Fruit fly (Drosophila melanogaster) whole organism, embryonic: ENCODE data around the gene Shc.
A peak's percentile ranks its signal among the peaks of the same experiment; 100 is the strongest.

ENCODE experiments used
- CG11247 ChIP-seq: fragments of 200-800 bp; sonication (Bioruptor generic); IDR thresholded peaks from 2 replicates; pipeline ENCODE4 v1.3.6; 2022; ENCODE audit warnings: missing biosample characterization, missing genetic modification characterization
- CG11695 ChIP-seq: fragments of 200-800 bp; sonication (Bioruptor generic); IDR thresholded peaks from 3 replicates; pipeline ENCODE4 v1.3.6; 2022; ENCODE audit warnings: missing biosample characterization, missing genetic modification characterization
- CG11723 ChIP-seq: fragments of 200-800 bp; sonication (Bioruptor generic); optimal IDR thresholded peaks from 2 replicates; lab custom pipeline; 2017; ENCODE audit warnings: missing biosample characterization, mild to moderate bottlenecking, missing genetic modification characterization
- CG12219 ChIP-seq: fragments of 200-800 bp; sonication (Bioruptor generic); optimal IDR thresholded peaks from 3 replicates; lab custom pipeline; 2018; ENCODE audit warnings: missing biosample characterization, mild to moderate bottlenecking, missing genetic modification characterization
- CG12299 ChIP-seq: fragments of 200-800 bp; sonication (Bioruptor generic); optimal IDR thresholded peaks from 2 replicates; lab custom pipeline; 2018; ENCODE audit warnings: missing biosample characterization, mild to moderate bottlenecking, missing genetic modification characterization
- CG12769 ChIP-seq: fragments of 200-800 bp; sonication (Bioruptor generic); optimal IDR thresholded peaks from 2 replicates; lab custom pipeline; 2019; ENCODE audit warnings: missing biosample characterization, mild to moderate bottlenecking, missing genetic modification characterization, moderate library complexity
- CG15011 ChIP-seq: fragments of 200-800 bp; sonication (Bioruptor generic); optimal IDR thresholded peaks from 3 replicates; lab custom pipeline; 2018; ENCODE audit warnings: missing biosample characterization, mild to moderate bottlenecking, missing genetic modification characterization
- CG18764 ChIP-seq: fragments of 200-800 bp; sonication (Bioruptor generic); optimal IDR thresholded peaks from 3 replicates; lab custom pipeline; 2016; ENCODE audit warnings: missing biosample characterization, missing genetic modification characterization
- CG2116 ChIP-seq: fragments of 200-800 bp; sonication (Bioruptor generic); optimal IDR thresholded peaks from 3 replicates; lab custom pipeline; 2018; ENCODE audit warnings: missing biosample characterization, mild to moderate bottlenecking, missing genetic modification characterization
- CG30020 ChIP-seq: fragments of 200-800 bp; optimal IDR thresholded peaks from 2 replicates; lab custom pipeline; 2019; ENCODE audit warnings: missing biosample characterization, mild to moderate bottlenecking, missing genetic modification characterization, moderate library complexity
- CG31224 ChIP-seq: fragments of 200-800 bp; sonication (Bioruptor generic); IDR thresholded peaks from 2 replicates; pipeline ENCODE4 v1.3.6; 2022; ENCODE audit warnings: missing biosample characterization, missing genetic modification characterization
- CG43689 ChIP-seq: fragments of 200-800 bp; sonication (Bioruptor generic); IDR thresholded peaks from 2 replicates; pipeline ENCODE4 v1.3.6; 2022; ENCODE audit warnings: missing biosample characterization, missing genetic modification characterization
- CG4617 ChIP-seq: fragments of 200-800 bp; sonication (Bioruptor generic); optimal IDR thresholded peaks from 3 replicates; lab custom pipeline; 2016; ENCODE audit warnings: missing biosample characterization, missing genetic modification characterization, borderline replicate concordance
- CG4707 ChIP-seq: fragments of 200-800 bp; sonication (Bioruptor generic); optimal IDR thresholded peaks from 2 replicates; lab custom pipeline; 2018; ENCODE audit warnings: missing biosample characterization, mild to moderate bottlenecking, missing genetic modification characterization, moderate library complexity
- CG5180 ChIP-seq: fragments of 200-800 bp; sonication (Bioruptor generic); optimal IDR thresholded peaks from 3 replicates; lab custom pipeline; 2017; ENCODE audit warnings: missing biosample characterization, missing genetic modification characterization, mild to moderate bottlenecking, moderate library complexity, missing genetic modification reagents
- CG8281 ChIP-seq: fragments of 200-800 bp; sonication (Bioruptor generic); optimal IDR thresholded peaks from 2 replicates; lab custom pipeline; 2018; ENCODE audit warnings: missing biosample characterization, mild to moderate bottlenecking, missing genetic modification characterization, moderate library complexity
- Dad ChIP-seq: fragments of 200-800 bp; sonication (Bioruptor generic); optimal IDR thresholded peaks from 3 replicates; lab custom pipeline; 2016; ENCODE audit warnings: missing biosample characterization, missing genetic modification characterization
- Dbx ChIP-seq: fragments of 200-800 bp; sonication (Bioruptor generic); IDR thresholded peaks from 3 replicates; pipeline ENCODE4 v1.3.6; 2022; ENCODE audit warnings: missing biosample characterization, missing genetic modification characterization
- Dip3 ChIP-seq: fragments of 200-800 bp; sonication (Bioruptor generic); optimal IDR thresholded peaks from 3 replicates; lab custom pipeline; 2016; ENCODE audit warnings: missing biosample characterization, missing genetic modification characterization
- Hr3 ChIP-seq: fragments of 200-800 bp; sonication (Bioruptor generic); optimal IDR thresholded peaks from 3 replicates; lab custom pipeline; 2016; ENCODE audit warnings: missing biosample characterization, missing genetic modification characterization
- Lim3 ChIP-seq: fragments of 200-800 bp; sonication (Bioruptor generic); IDR thresholded peaks from 2 replicates; pipeline ENCODE4 v1.3.6; 2022; ENCODE audit warnings: missing biosample characterization, missing genetic modification characterization
- Med ChIP-seq: fragments of 200-800 bp; sonication (Bioruptor generic); peaks from one replicate; lab custom pipeline; 2016; ENCODE audit warnings: missing biosample characterization, missing genetic modification characterization, mild to moderate bottlenecking, inconsistent platforms, moderate library complexity
- NFAT ChIP-seq: fragments of 200-800 bp; sonication (Bioruptor generic); IDR thresholded peaks from 2 replicates; pipeline ENCODE4 v1.3.6; 2022; ENCODE audit warnings: missing biosample characterization, missing genetic modification characterization
- Nf-YA ChIP-seq: fragments of 200-800 bp; sonication (Bioruptor generic); IDR thresholded peaks from 2 replicates; pipeline ENCODE4 v1.3.6; 2022; ENCODE audit warnings: missing biosample characterization, missing genetic modification characterization
- Side ChIP-seq: fragments of 200-800 bp; sonication (Bioruptor generic); optimal IDR thresholded peaks from 2 replicates; lab custom pipeline; 2016; ENCODE audit warnings: missing biosample characterization, missing genetic modification characterization
- Sry-δ ChIP-seq: fragments of 200-800 bp; sonication (Bioruptor generic); optimal IDR thresholded peaks from 2 replicates; lab custom pipeline; 2016; ENCODE audit warnings: missing biosample characterization, missing genetic modification characterization
- Trl ChIP-seq, 3 experiments: fragments of >200 bp in 2 of 3; fragments of 200-800 bp in 1 of 3; sonication (Bioruptor generic) in 1 of 3; optimal IDR thresholded peaks; 2 replicates in 1 of 3; 3 replicates in 2 of 3; lab custom pipeline; 2016 to 2017; ENCODE audit warnings: missing biosample characterization in 1 of 3, missing genetic modification characterization in 1 of 3
- Usf ChIP-seq: fragments of 200-800 bp; sonication (Bioruptor generic); optimal IDR thresholded peaks from 2 replicates; lab custom pipeline; 2017; ENCODE audit warnings: missing genotype, missing biosample characterization, missing genetic modification characterization
- Vsx1 ChIP-seq: fragments of 200-800 bp; sonication (Bioruptor generic); optimal IDR thresholded peaks from 2 replicates; lab custom pipeline; 2017; ENCODE audit warnings: missing biosample characterization, mild to moderate bottlenecking, missing genetic modification characterization, missing genetic modification reagents
- YL-1 ChIP-seq: fragments of 200-800 bp; sonication (Bioruptor generic); optimal IDR thresholded peaks from 3 replicates; lab custom pipeline; 2017; ENCODE audit warnings: missing biosample characterization, mild to moderate bottlenecking, missing genetic modification characterization
- aop ChIP-seq: fragments of 200-800 bp; sonication (Bioruptor generic); IDR thresholded peaks from 2 replicates; pipeline ENCODE4 v1.3.6; 2022; ENCODE audit warnings: missing biosample characterization, missing genetic modification characterization
- ato ChIP-seq: fragments of 200-800 bp; sonication (Bioruptor generic); IDR thresholded peaks from 2 replicates; pipeline ENCODE4 v1.3.6; 2022; ENCODE audit warnings: missing biosample characterization, missing genetic modification characterization; ENCODE audit not compliant: partially characterized antibody
- bigmax ChIP-seq: fragments of 200-800 bp; sonication (Bioruptor generic); optimal IDR thresholded peaks from 2 replicates; lab custom pipeline; 2018; ENCODE audit warnings: missing biosample characterization, mild to moderate bottlenecking, missing genetic modification characterization
- bowl ChIP-seq: fragments of 200-800 bp; sonication (Bioruptor generic); IDR thresholded peaks from 2 replicates; pipeline ENCODE4 v1.3.6; 2022; ENCODE audit warnings: missing biosample characterization, missing genetic modification characterization
- btn ChIP-seq: fragments of 200-800 bp; sonication (Bioruptor generic); optimal IDR thresholded peaks from 2 replicates; lab custom pipeline; 2016; ENCODE audit warnings: missing biosample characterization, missing genetic modification characterization
- cas ChIP-seq: fragments of 200-800 bp; sonication (Bioruptor generic); IDR thresholded peaks from 2 replicates; pipeline ENCODE4 v1.3.6; 2022; ENCODE audit warnings: missing biosample characterization, missing genetic modification characterization
- cg ChIP-seq: fragments of 200-800 bp; sonication (Bioruptor generic); optimal IDR thresholded peaks from 3 replicates; lab custom pipeline; 2019; ENCODE audit warnings: missing biosample characterization, mild to moderate bottlenecking, missing genetic modification characterization, moderate library complexity
- chm ChIP-seq: fragments of 200-800 bp; sonication (Bioruptor generic); IDR thresholded peaks from 2 replicates; pipeline ENCODE4 v1.3.6; 2022; ENCODE audit warnings: missing biosample characterization, missing genetic modification characterization
- crc ChIP-seq: fragments of 200-800 bp; sonication (Bioruptor generic); optimal IDR thresholded peaks from 2 replicates; lab custom pipeline; 2016; ENCODE audit warnings: missing biosample characterization, missing genetic modification characterization
- croc ChIP-seq: fragments of 200-800 bp; sonication (Bioruptor generic); conservative IDR thresholded peaks from 3 replicates; pipeline ENCODE4 v1.3.6; 2022; ENCODE audit warnings: missing biosample characterization, missing genetic modification characterization
- crp ChIP-seq, 2 experiments: fragments of 200-800 bp; sonication (Bioruptor generic); optimal IDR thresholded peaks; 2 replicates in 1 of 2; 3 replicates in 1 of 2; lab custom pipeline; 2017; ENCODE audit warnings: missing biosample characterization in 2 of 2, missing genetic modification characterization in 2 of 2, mild to moderate bottlenecking in 1 of 2, moderate library complexity in 1 of 2
- dysf ChIP-seq: fragments of 200-800 bp; sonication (Bioruptor generic); IDR thresholded peaks from 3 replicates; pipeline ENCODE4 v1.3.6; 2022; ENCODE audit warnings: missing biosample characterization, missing genetic modification characterization
- eyg ChIP-seq: fragments of 200-800 bp; sonication (Bioruptor generic); optimal IDR thresholded peaks from 3 replicates; lab custom pipeline; 2016; ENCODE audit warnings: missing biosample characterization, missing genetic modification characterization
- gsb-n ChIP-seq: fragments of 200-800 bp; sonication (Bioruptor generic); optimal IDR thresholded peaks from 3 replicates; lab custom pipeline; 2018; ENCODE audit warnings: missing biosample characterization, mild to moderate bottlenecking, missing genetic modification characterization
- ind ChIP-seq: fragments of 200-800 bp; sonication (Bioruptor generic); optimal IDR thresholded peaks from 3 replicates; lab custom pipeline; 2016; ENCODE audit warnings: missing biosample characterization, missing genetic modification characterization
- lilli ChIP-seq: fragments of 200-800 bp; sonication (Bioruptor generic); optimal IDR thresholded peaks from 3 replicates; lab custom pipeline; 2016; ENCODE audit warnings: missing biosample characterization, missing genetic modification characterization
- lmd ChIP-seq: fragments of 200-800 bp; sonication (Bioruptor generic); IDR thresholded peaks from 2 replicates; pipeline ENCODE4 v1.3.6; 2022; ENCODE audit warnings: missing biosample characterization, missing genetic modification characterization
- mam ChIP-seq: fragments of 200-800 bp; sonication (Bioruptor generic); optimal IDR thresholded peaks from 3 replicates; lab custom pipeline; 2016; ENCODE audit warnings: missing biosample characterization, missing genetic modification characterization
- ssp ChIP-seq: fragments of 200-800 bp; sonication (Bioruptor generic); IDR thresholded peaks from 2 replicates; pipeline ENCODE4 v1.3.6; 2022; ENCODE audit warnings: missing biosample characterization, missing genetic modification characterization

The Shc gene

dm6 chr3L:9420054-9420818 is 6.6 kb upstream of the Shc start (continued):
- TF ChIP-seq gsb-n (tag; lab: Kevin White, UChicago), result peak; percentile 35
- no peak for TF ChIP-seq bigmax (GFP tag; lab: Kevin White, UChicago)
- no peak for TF ChIP-seq CG18764
- TF ChIP-seq CG30020 (tag; lab: Kevin White, UChicago), result no peak
- peak; percentile 11 for TF ChIP-seq Hr3 (GFP tag; lab: Kevin White, UChicago)
- 0 out of 2 replicates have a peak, but pooled peaks have one; percentile 16 for TF ChIP-seq ssp (GFP tag; lab: Robert Waterston, UW)
- TF ChIP-seq Usf (GFP tag; lab: Kevin White, UChicago), result no peak
- no peak for TF ChIP-seq btn (GFP tag; lab: Kevin White, UChicago)
- peak; percentile 53; the same call in 1 of the 2 replicates for TF ChIP-seq CG43689 (GFP tag; lab: Robert Waterston, UW)
- TF ChIP-seq CG4617, result no peak
- TF ChIP-seq eyg (GFP tag; lab: Kevin White, UChicago), result no peak
- no peak for TF ChIP-seq YL-1
- peak; percentile 20; the same call in 1 of the 3 replicates for TF ChIP-seq croc (GFP tag; lab: Robert Waterston, UW)
- TF ChIP-seq Dip3, result no peak
- TF ChIP-seq Vsx1 (GFP tag; lab: Kevin White, UChicago), result no peak
- no peak for TF ChIP-seq CG31224 (GFP tag; lab: Robert Waterston, UW)
- TF ChIP-seq Dbx (GFP tag; lab: Robert Waterston, UW), result 0 out of 3 replicates have a peak, but pooled peaks have one; percentile 32
- TF ChIP-seq dysf (GFP tag; lab: Robert Waterston, UW), result no peak; the same call in 2 of the 3 replicates
- 0 out of 2 replicates have a peak, but pooled peaks have one; percentile 19 for TF ChIP-seq Lim3 (GFP tag; lab: Robert Waterston, UW)
- TF ChIP-seq Sry-δ (GFP tag; lab: Kevin White, UChicago), result no peak
- TF ChIP-seq lmd (GFP tag; lab: Robert Waterston, UW), result peak; percentile 41; the same call in 1 of the 2 replicates
- TF ChIP-seq cg, result no peak
- TF ChIP-seq CG15011 (GFP tag; lab: Kevin White, UChicago), result no peak
- no peak for TF ChIP-seq mam (GFP tag; lab: Kevin White, UChicago)
- TF ChIP-seq CG4707, result no peak
- TF ChIP-seq cas, result no peak
- TF ChIP-seq CG11695, result peak; percentile 74; the same call in 2 of the 3 replicates
- no peak for TF ChIP-seq Side (GFP tag; lab: Kevin White, UChicago)
- TF ChIP-seq crc (GFP tag; lab: Kevin White, UChicago), result no peak
- TF ChIP-seq crp (GFP tag; optimal IDR thresholded peaks at IDR 0.05; lab: Kevin White, UChicago), result no peak
- TF ChIP-seq chm, result no peak
- TF ChIP-seq CG12219, result peak; percentile 22
- TF ChIP-seq bowl (GFP tag; lab: Robert Waterston, UW), result no peak
- TF ChIP-seq CG2116 (GFP tag; lab: Kevin White, UChicago), result no peak
- TF ChIP-seq ato (GFP tag; lab: Robert Waterston, UW), result no peak
- no peak for TF ChIP-seq CG12299 (tag; lab: Kevin White, UChicago)
- TF ChIP-seq Dad (GFP tag; lab: Kevin White, UChicago), result no peak
- no peak for TF ChIP-seq CG8281 (tag; lab: Kevin White, UChicago)
- no peak for TF ChIP-seq aop (GFP tag; lab: Robert Waterston, UW)
- peak in 1 of 2 experiments; percentile 1 for TF ChIP-seq Trl (optimal IDR thresholded peaks at IDR 0.05; lab: Kevin White, UChicago)
- TF ChIP-seq Trl (GFP tag; optimal IDR thresholded peaks at IDR 0.05; lab: Kevin White, UChicago), result no peak
- 0 out of 2 replicates have a peak, but pooled peaks have one; percentile 19 for TF ChIP-seq CG11247 (GFP tag; lab: Robert Waterston, UW)
- TF ChIP-seq CG5180, result no peak
- no peak for TF ChIP-seq NFAT (GFP tag; lab: Robert Waterston, UW)
- TF ChIP-seq lilli (GFP tag; lab: Kevin White, UChicago), result peak; percentile 18
- no peak for TF ChIP-seq CG11723 (GFP tag; lab: Kevin White, UChicago)
- TF ChIP-seq ind (GFP tag; lab: Kevin White, UChicago), result peak; percentile 31
- peak; percentile 43; the same call in 1 of the 2 replicates for TF ChIP-seq Nf-YA (GFP tag; lab: Robert Waterston, UW)
- TF ChIP-seq CG12769, result no peak
- peak; percentile 81 for TF ChIP-seq Med (GFP tag; lab: Kevin White, UChicago)
